Fruit fly (Drosophila melanogaster) whole organism, embryonic: ENCODE data around the gene Swip-1.

Experiments
- Ada2b ChIP-seq: fragments of 200-800 bp; sonication (Bioruptor generic); IDR thresholded peaks from 2 replicates; pipeline ENCODE4 v1.3.6; 2022; ENCODE audit warnings: missing biosample characterization, missing genetic modification characterization
- CG10654 ChIP-seq: fragments of 200-800 bp; sonication (Bioruptor generic); optimal IDR thresholded peaks from 2 replicates; lab custom pipeline; 2016; ENCODE audit warnings: missing biosample characterization, missing genetic modification characterization
- CG11504 ChIP-seq: fragments of 200-800 bp; sonication (Bioruptor generic); optimal IDR thresholded peaks from 3 replicates; lab custom pipeline; 2019; ENCODE audit warnings: missing biosample characterization, mild to moderate bottlenecking, missing genetic modification characterization, moderate library complexity
- CG12104 ChIP-seq: fragments of 200-800 bp; sonication (Bioruptor generic); optimal IDR thresholded peaks from 3 replicates; lab custom pipeline; 2016; ENCODE audit warnings: missing biosample characterization, missing genetic modification characterization
- CG12219 ChIP-seq: fragments of 200-800 bp; sonication (Bioruptor generic); optimal IDR thresholded peaks from 3 replicates; lab custom pipeline; 2018; ENCODE audit warnings: missing biosample characterization, mild to moderate bottlenecking, missing genetic modification characterization
- CG15011 ChIP-seq: fragments of 200-800 bp; sonication (Bioruptor generic); optimal IDR thresholded peaks from 3 replicates; lab custom pipeline; 2018; ENCODE audit warnings: missing biosample characterization, mild to moderate bottlenecking, missing genetic modification characterization
- CG17912 ChIP-seq: fragments of 200-800 bp; sonication (Bioruptor generic); optimal IDR thresholded peaks from 2 replicates; lab custom pipeline; 2018; ENCODE audit warnings: missing biosample characterization, mild to moderate bottlenecking, missing genetic modification characterization
- CG18599 ChIP-seq: fragments of 200-800 bp; sonication (Bioruptor generic); optimal IDR thresholded peaks from 3 replicates; lab custom pipeline; 2017; ENCODE audit warnings: missing biosample characterization, missing genetic modification characterization, mild to moderate bottlenecking, moderate library complexity, missing genetic modification reagents
- CG2120 ChIP-seq: fragments of 200-800 bp; sonication (Bioruptor generic); optimal IDR thresholded peaks from 3 replicates; lab custom pipeline; 2016; ENCODE audit warnings: missing biosample characterization, missing genetic modification characterization
- CG2678 ChIP-seq: fragments of 200-800 bp; sonication (Bioruptor generic); optimal IDR thresholded peaks from 3 replicates; lab custom pipeline; 2019; ENCODE audit warnings: missing biosample characterization, mild to moderate bottlenecking, missing genetic modification characterization, moderate library complexity
- CG31365 ChIP-seq: fragments of 200-800 bp; sonication (Bioruptor generic); optimal IDR thresholded peaks from 2 replicates; lab custom pipeline; 2018; ENCODE audit warnings: missing biosample characterization, mild to moderate bottlenecking, missing genetic modification characterization
- CG32532 ChIP-seq: fragments of 200-800 bp; sonication (Bioruptor generic); IDR thresholded peaks from 2 replicates; pipeline ENCODE4 v1.3.6; 2022; ENCODE audit warnings: missing biosample characterization, missing genetic modification characterization
- CG33557 ChIP-seq: fragments of 200-800 bp; sonication (Bioruptor generic); optimal IDR thresholded peaks from 2 replicates; lab custom pipeline; 2019; ENCODE audit warnings: missing biosample characterization, mild to moderate bottlenecking, missing genetic modification characterization, moderate library complexity
- CG7839 ChIP-seq: fragments of 200-800 bp; sonication (Bioruptor generic); optimal IDR thresholded peaks from 3 replicates; lab custom pipeline; 2018; ENCODE audit warnings: missing biosample characterization, mild to moderate bottlenecking, missing genetic modification characterization, moderate library complexity
- CG7963 ChIP-seq: fragments of 200-800 bp; sonication (Bioruptor generic); IDR thresholded peaks from 3 replicates; pipeline ENCODE4 v1.3.6; 2022; ENCODE audit warnings: missing biosample characterization, missing genetic modification characterization; ENCODE audit not compliant: partially characterized antibody
- CG8924 ChIP-seq: fragments of 200-800 bp; optimal IDR thresholded peaks from 3 replicates; lab custom pipeline; 2019; ENCODE audit warnings: missing biosample characterization, mild to moderate bottlenecking, missing genetic modification characterization, moderate library complexity
- CG9215 ChIP-seq: fragments of 200-800 bp; sonication (Bioruptor generic); IDR thresholded peaks from 2 replicates; pipeline ENCODE4 v1.3.6; 2022; ENCODE audit warnings: missing biosample characterization, missing genetic modification characterization
- CrebB ChIP-seq: fragments of 200-800 bp; sonication (Bioruptor generic); optimal IDR thresholded peaks from 3 replicates; lab custom pipeline; 2018; ENCODE audit warnings: missing biosample characterization, mild to moderate bottlenecking, missing genetic modification characterization
- Doc3 ChIP-seq: fragments of 200-800 bp; sonication (Bioruptor generic); IDR thresholded peaks from 3 replicates; pipeline ENCODE4 v1.3.6; 2022; ENCODE audit warnings: missing biosample characterization, missing genetic modification characterization; ENCODE audit not compliant: partially characterized antibody
- E2f1 ChIP-seq: fragments of 200-800 bp; sonication (Bioruptor generic); IDR thresholded peaks from 2 replicates; pipeline ENCODE4 v1.3.6; 2022; ENCODE audit warnings: missing biosample characterization, missing genetic modification characterization
- HmgZ ChIP-seq: fragments of 200-800 bp; sonication (Bioruptor generic); optimal IDR thresholded peaks from 2 replicates; lab custom pipeline; 2018; ENCODE audit warnings: missing biosample characterization, mild to moderate bottlenecking, missing genetic modification characterization
- Meics ChIP-seq: fragments of 200-800 bp; sonication (Bioruptor generic); optimal IDR thresholded peaks from 2 replicates; lab custom pipeline; 2017; ENCODE audit warnings: missing biosample characterization, mild to moderate bottlenecking, missing genetic modification characterization
- Neu2 ChIP-seq: fragments of 200-800 bp; sonication (Bioruptor generic); optimal IDR thresholded peaks from 3 replicates; lab custom pipeline; 2016; ENCODE audit warnings: missing biosample characterization, missing genetic modification characterization, borderline replicate concordance
- Nf-YA ChIP-seq: fragments of 200-800 bp; sonication (Bioruptor generic); IDR thresholded peaks from 2 replicates; pipeline ENCODE4 v1.3.6; 2022; ENCODE audit warnings: missing biosample characterization, missing genetic modification characterization
- Optix ChIP-seq: fragments of 200-800 bp; sonication (Bioruptor generic); IDR thresholded peaks from 3 replicates; pipeline ENCODE4 v1.3.6; 2022; ENCODE audit warnings: missing biosample characterization, missing genetic modification characterization
- Sry-β ChIP-seq: fragments of 200-800 bp; sonication (Bioruptor generic); optimal IDR thresholded peaks from 2 replicates; lab custom pipeline; 2018; ENCODE audit warnings: missing biosample characterization, mild to moderate bottlenecking, missing genetic modification characterization, moderate library complexity
- Xrp1 ChIP-seq: fragments of 200-800 bp; sonication (Bioruptor generic); IDR thresholded peaks from 2 replicates; pipeline ENCODE4 v1.3.6; 2022; ENCODE audit warnings: missing biosample characterization, missing genetic modification characterization
- al ChIP-seq: fragments of 200-800 bp; sonication (Bioruptor generic); IDR thresholded peaks from 2 replicates; pipeline ENCODE4 v1.3.6; 2022; ENCODE audit warnings: missing biosample characterization, missing genetic modification characterization
- amos ChIP-seq: fragments of 200-800 bp; sonication (Bioruptor generic); IDR thresholded peaks from 2 replicates; pipeline ENCODE4 v1.3.6; 2022; ENCODE audit warnings: missing biosample characterization, missing genetic modification characterization; ENCODE audit not compliant: partially characterized antibody
- ap ChIP-seq: fragments of 200-800 bp; sonication (Bioruptor generic); IDR thresholded peaks from 2 replicates; pipeline ENCODE4 v1.3.6; 2022; ENCODE audit warnings: missing biosample characterization, missing genetic modification characterization
- bbx ChIP-seq: fragments of 200-800 bp; sonication (Bioruptor generic); IDR thresholded peaks from 2 replicates; pipeline ENCODE4 v1.3.6; 2022; ENCODE audit warnings: missing biosample characterization, missing genetic modification characterization; ENCODE audit not compliant: partially characterized antibody
- chn ChIP-seq: fragments of 200-800 bp; sonication (Bioruptor generic); optimal IDR thresholded peaks from 2 replicates; lab custom pipeline; 2016; ENCODE audit warnings: missing biosample characterization, missing genetic modification characterization
- corto ChIP-seq: fragments of 200-800 bp; sonication (Bioruptor generic); optimal IDR thresholded peaks from 2 replicates; lab custom pipeline; 2016; ENCODE audit warnings: missing biosample characterization, mild to moderate bottlenecking, missing genetic modification characterization, moderate library complexity
- ewg ChIP-seq: fragments of 200-800 bp; sonication (Bioruptor generic); optimal IDR thresholded peaks from 3 replicates; lab custom pipeline; 2017; ENCODE audit warnings: mild to moderate bottlenecking, missing biosample characterization, missing genetic modification reagents, missing genetic modification characterization
- gcm ChIP-seq: fragments of 200-800 bp; sonication (Bioruptor generic); optimal IDR thresholded peaks from 2 replicates; lab custom pipeline; 2019; ENCODE audit warnings: missing biosample characterization, mild to moderate bottlenecking, missing genetic modification characterization, moderate library complexity
- grau ChIP-seq: fragments of 200-800 bp; optimal IDR thresholded peaks from 3 replicates; lab custom pipeline; 2019; ENCODE audit warnings: missing biosample characterization, mild to moderate bottlenecking, missing genetic modification characterization, moderate library complexity
- gro ChIP-seq: fragments of 200-800 bp; sonication (Bioruptor generic); optimal IDR thresholded peaks from 2 replicates; lab custom pipeline; 2016; ENCODE audit warnings: missing biosample characterization, missing genetic modification characterization
- jigr1 ChIP-seq: fragments of 200-800 bp; sonication (Bioruptor generic); IDR thresholded peaks from 3 replicates; pipeline ENCODE4 v1.3.6; 2022; ENCODE audit warnings: missing biosample characterization, missing genetic modification characterization
- ken ChIP-seq: fragments of 200-800 bp; sonication (Bioruptor generic); IDR thresholded peaks from 3 replicates; pipeline ENCODE4 v1.3.6; 2022; ENCODE audit warnings: missing biosample characterization, missing genetic modification characterization
- lola ChIP-seq, 3 experiments: fragments of >200 bp in 2 of 3; fragments of 200-800 bp in 1 of 3; sonication (Bioruptor generic) in 1 of 3; optimal IDR thresholded peaks; 2 replicates each; lab custom pipeline; 2017 to 2019; ENCODE audit warnings: missing biosample characterization in 3 of 3, missing genetic modification characterization in 3 of 3, mild to moderate bottlenecking in 1 of 3, moderate library complexity in 1 of 3
- mam ChIP-seq: fragments of 200-800 bp; sonication (Bioruptor generic); optimal IDR thresholded peaks from 3 replicates; lab custom pipeline; 2016; ENCODE audit warnings: missing biosample characterization, missing genetic modification characterization
- pum ChIP-seq: fragments of 200-800 bp; sonication (Bioruptor generic); optimal IDR thresholded peaks from 2 replicates; lab custom pipeline; 2016; ENCODE audit warnings: missing biosample characterization, missing genetic modification characterization
- row ChIP-seq: fragments of 200-800 bp; sonication (Bioruptor generic); IDR thresholded peaks from 3 replicates; pipeline ENCODE4 v1.3.6; 2022; ENCODE audit warnings: missing biosample characterization, missing genetic modification characterization
- slbo ChIP-seq: fragments of 200-800 bp; sonication (Bioruptor generic); IDR thresholded peaks from 2 replicates; pipeline ENCODE4 v1.3.6; 2022; ENCODE audit warnings: missing biosample characterization, missing genetic modification characterization
- tio ChIP-seq: fragments of 200-800 bp; sonication (Bioruptor generic); optimal IDR thresholded peaks from 2 replicates; lab custom pipeline; 2017; ENCODE audit warnings: missing biosample characterization, missing genetic modification characterization, inconsistent platforms
- tna ChIP-seq: fragments of 200-800 bp; sonication (Bioruptor generic); IDR thresholded peaks from 2 replicates; pipeline ENCODE4 v1.3.6; 2022; ENCODE audit warnings: missing biosample characterization, missing genetic modification characterization; ENCODE audit not compliant: partially characterized antibody
- trh ChIP-seq: fragments of 200-800 bp; sonication (Bioruptor generic); optimal IDR thresholded peaks from 2 replicates; lab custom pipeline; 2016; ENCODE audit warnings: missing biosample characterization, missing genetic modification characterization
- usp ChIP-seq: fragments of >200 bp; optimal IDR thresholded peaks from 2 replicates; lab custom pipeline; 2017; ENCODE audit warnings: missing biosample characterization, missing genetic modification characterization

Gene Swip-1

DNA sequence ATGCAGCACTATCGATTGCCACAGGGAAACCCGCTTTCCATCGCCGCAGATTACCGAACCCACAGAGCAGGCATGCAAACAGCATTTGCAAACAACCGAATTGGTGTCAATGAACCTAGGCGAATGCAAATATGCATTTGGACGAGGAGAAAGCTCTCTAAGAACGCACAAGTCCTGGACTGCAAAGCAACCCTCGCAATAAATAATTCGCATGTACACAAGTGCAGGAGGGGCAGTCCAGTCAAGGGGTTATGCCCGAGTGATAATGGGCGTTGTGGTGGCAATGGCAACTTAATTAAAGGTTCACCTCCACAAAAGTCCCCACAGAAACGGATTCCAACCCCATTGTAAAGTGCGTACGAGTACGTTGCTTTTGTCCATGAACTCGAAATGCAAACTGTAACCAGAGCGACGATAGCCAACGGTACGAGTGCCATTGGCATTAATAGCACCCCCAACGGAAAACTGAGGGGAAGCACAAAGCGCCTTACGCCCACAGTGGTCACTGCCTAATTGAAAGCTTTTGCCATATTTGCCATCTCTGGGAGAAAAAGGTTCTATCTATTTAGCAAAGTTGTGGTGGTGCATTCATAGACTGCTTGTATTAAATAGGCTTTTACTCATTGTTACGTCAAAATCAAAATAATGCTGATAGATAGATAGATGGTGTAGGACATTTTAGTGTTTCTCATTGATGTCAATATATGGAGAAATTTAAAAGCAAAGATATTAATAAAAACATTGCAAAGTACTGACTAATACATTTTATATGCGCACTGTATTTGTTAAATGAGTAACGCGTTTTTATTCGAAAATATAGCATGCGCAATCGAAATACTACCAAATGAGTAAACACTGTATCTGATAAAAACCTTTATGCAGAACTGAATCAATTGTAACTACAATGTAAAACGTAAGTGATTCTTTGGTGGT is 4.0 kb downstream of the Swip-1 start (continued):
- no peak for TF ChIP-seq CG12219 (GFP tag; lab: Kevin White, UChicago)
- TF ChIP-seq CG32532 (GFP tag; lab: Robert Waterston, UW) = no peak
- peak; percentile 1 for TF ChIP-seq CG8924 (tag; lab: Kevin White, UChicago)
- no peak for TF ChIP-seq CG10654 (GFP tag; lab: Kevin White, UChicago)
- 0 out of 3 replicates have a peak, but pooled peaks have one; percentile 19 for TF ChIP-seq Optix (GFP tag; lab: Robert Waterston, UW)
- no peak for TF ChIP-seq CG12104
- no peak for TF ChIP-seq jigr1 (GFP tag; lab: Robert Waterston, UW)
- no peak for TF ChIP-seq CrebB (tag; lab: Kevin White, UChicago)
- peak; percentile 84 for TF ChIP-seq grau (tag; lab: Kevin White, UChicago)
- peak; percentile 34; the same call in 1 of the 2 replicates for TF ChIP-seq slbo (GFP tag; lab: Robert Waterston, UW)
- peak; percentile 0 for TF ChIP-seq CG2120 (GFP tag; lab: Kevin White, UChicago)
- TF ChIP-seq E2f1 (GFP tag; lab: Robert Waterston, UW) = no peak
- peak in 1 of 3 experiments; percentile 3 for TF ChIP-seq lola (GFP tag; optimal IDR thresholded peaks at IDR 0.05; lab: Kevin White, UChicago)
- TF ChIP-seq ewg (GFP tag; lab: Kevin White, UChicago) = no peak
- no peak for TF ChIP-seq bbx (GFP tag; lab: Robert Waterston, UW)
- no peak for TF ChIP-seq CG17912 (GFP tag; lab: Kevin White, UChicago)
- TF ChIP-seq row = peak; percentile 49
- TF ChIP-seq amos (GFP tag; lab: Robert Waterston, UW) = no peak
- no peak for TF ChIP-seq CG33557 (GFP tag; lab: Kevin White, UChicago)
- no peak for TF ChIP-seq CG31365 (tag; lab: Kevin White, UChicago)
- no peak for TF ChIP-seq Ada2b (GFP tag; lab: Robert Waterston, UW)
- TF ChIP-seq CG2678 = peak; percentile 44
- no peak for TF ChIP-seq CG18599 (GFP tag; lab: Kevin White, UChicago)
- TF ChIP-seq gcm (GFP tag; lab: Kevin White, UChicago) = no peak
- TF ChIP-seq HmgZ = no peak
- TF ChIP-seq CG15011 (GFP tag; lab: Kevin White, UChicago) = no peak
- peak; percentile 28 for TF ChIP-seq Meics (GFP tag; lab: Kevin White, UChicago)
- TF ChIP-seq usp = no peak
- no peak for TF ChIP-seq chn
- no peak for TF ChIP-seq corto
- TF ChIP-seq Nf-YA (GFP tag; lab: Robert Waterston, UW) = no peak
- TF ChIP-seq al = no peak
- no peak for TF ChIP-seq pum (GFP tag; lab: Kevin White, UChicago)
- TF ChIP-seq ap (GFP tag; lab: Robert Waterston, UW) = no peak
- TF ChIP-seq ken (GFP tag; lab: Robert Waterston, UW) = no peak
- no peak for TF ChIP-seq Sry-β (GFP tag; lab: Kevin White, UChicago)
- TF ChIP-seq CG11504 (tag; lab: Kevin White, UChicago) = peak; percentile 51
- no peak for TF ChIP-seq Doc3 (GFP tag; lab: Robert Waterston, UW)
- TF ChIP-seq CG7963 (GFP tag; lab: Robert Waterston, UW) = no peak
- TF ChIP-seq mam (GFP tag; lab: Kevin White, UChicago) = no peak
- TF ChIP-seq CG7839 (tag; lab: Kevin White, UChicago) = peak; percentile 20
- TF ChIP-seq tna = no peak
- no peak for TF ChIP-seq tio
- no peak for TF ChIP-seq trh (GFP tag; lab: Kevin White, UChicago)
- TF ChIP-seq Neu2 (GFP tag; lab: Kevin White, UChicago) = no peak
- no peak for TF ChIP-seq gro
- TF ChIP-seq Xrp1 (GFP tag; lab: Robert Waterston, UW) = no peak
- TF ChIP-seq CG9215 = 0 out of 2 replicates have a peak, but pooled peaks have one; percentile 12
